Fruit fly (Drosophila melanogaster) whole organism, prepupa: ENCODE results near the gene twit.

Source experiments
- CG10631 ChIP-seq: fragments of 200-800 bp; sonication (Bioruptor generic); optimal IDR thresholded peaks from 2 replicates; lab custom pipeline; 2016; ENCODE audit warnings: missing biosample characterization, missing genetic modification characterization
- CG10669 ChIP-seq: fragments of 200-800 bp; sonication (Bioruptor generic); optimal IDR thresholded peaks from 3 replicates; lab custom pipeline; 2018; ENCODE audit warnings: missing biosample characterization, mild to moderate bottlenecking, missing genetic modification characterization, moderate library complexity
- CG11294 ChIP-seq: fragments of 200-800 bp; sonication (Bioruptor generic); IDR thresholded peaks from 2 replicates; pipeline ENCODE4 v1.3.6; 2022; ENCODE audit warnings: missing biosample characterization, missing genetic modification characterization
- CG11762 ChIP-seq: fragments of 200-800 bp; sonication (Bioruptor generic); optimal IDR thresholded peaks from 3 replicates; lab custom pipeline; 2016; ENCODE audit warnings: missing biosample characterization, missing genetic modification characterization; ENCODE audit not compliant: insufficient read depth
- CG11902 ChIP-seq: fragments of 200-800 bp; sonication (Bioruptor generic); optimal IDR thresholded peaks from 3 replicates; lab custom pipeline; 2016; ENCODE audit warnings: missing biosample characterization, missing genetic modification characterization
- CG15336 ChIP-seq: fragments of 200-800 bp; sonication (Bioruptor generic); IDR thresholded peaks from 2 replicates; pipeline ENCODE4 v1.3.6; 2022; ENCODE audit warnings: missing biosample characterization, missing genetic modification characterization
- CG16779 ChIP-seq: fragments of 200-800 bp; sonication (Bioruptor generic); optimal IDR thresholded peaks from 3 replicates; lab custom pipeline; 2017; ENCODE audit warnings: missing biosample characterization, mild to moderate bottlenecking, missing genetic modification characterization
- CG3032 ChIP-seq: fragments of 200-800 bp; optimal IDR thresholded peaks from 2 replicates; lab custom pipeline; 2019; ENCODE audit warnings: missing biosample characterization, mild to moderate bottlenecking, missing genetic modification characterization, moderate library complexity
- CG32006 ChIP-seq: fragments of 200-800 bp; sonication (Bioruptor generic); optimal IDR thresholded peaks from 3 replicates; lab custom pipeline; 2017; ENCODE audit warnings: missing biosample characterization, mild to moderate bottlenecking, missing genetic modification characterization
- CG34406 ChIP-seq: fragments of 200-800 bp; sonication (Bioruptor generic); optimal IDR thresholded peaks from 3 replicates; lab custom pipeline; 2016; ENCODE audit warnings: missing biosample characterization, missing genetic modification characterization
- CG3919 ChIP-seq: fragments of 200-800 bp; sonication (Bioruptor generic); optimal IDR thresholded peaks from 3 replicates; lab custom pipeline; 2016; ENCODE audit warnings: missing biosample characterization, missing genetic modification characterization
- CG4318 ChIP-seq: fragments of 200-800 bp; sonication (Bioruptor generic); optimal IDR thresholded peaks from 3 replicates; lab custom pipeline; 2017; ENCODE audit warnings: missing biosample characterization, mild to moderate bottlenecking, missing genetic modification characterization
- CG6163 ChIP-seq: fragments of 200-800 bp; sonication (Bioruptor generic); IDR thresholded peaks from 3 replicates; pipeline ENCODE4 v1.3.6; 2022; ENCODE audit warnings: missing biosample characterization, missing genetic modification characterization
- CG6276 ChIP-seq: fragments of 200-800 bp; sonication (Bioruptor generic); optimal IDR thresholded peaks from 2 replicates; lab custom pipeline; 2017; ENCODE audit warnings: missing biosample characterization, mild to moderate bottlenecking, missing genetic modification characterization
- CG6792 ChIP-seq: fragments of 200-800 bp; sonication (Bioruptor generic); optimal IDR thresholded peaks from 3 replicates; lab custom pipeline; 2016; ENCODE audit warnings: missing biosample characterization, missing genetic modification characterization
- CG6808 ChIP-seq: fragments of 200-800 bp; sonication (Bioruptor generic); optimal IDR thresholded peaks from 3 replicates; lab custom pipeline; 2017; ENCODE audit warnings: missing biosample characterization, missing genetic modification characterization, mild to moderate bottlenecking, moderate library complexity, missing genetic modification reagents
- CG6854 ChIP-seq: fragments of 200-800 bp; sonication (Bioruptor generic); optimal IDR thresholded peaks from 2 replicates; lab custom pipeline; 2017; ENCODE audit warnings: missing biosample characterization, mild to moderate bottlenecking, missing genetic modification characterization
- CG7368 ChIP-seq: fragments of 200-800 bp; sonication (Bioruptor generic); optimal IDR thresholded peaks from 3 replicates; lab custom pipeline; 2016; ENCODE audit warnings: missing biosample characterization, missing genetic modification characterization
- CG8119 ChIP-seq: fragments of 200-800 bp; sonication (Bioruptor generic); IDR thresholded peaks from 3 replicates; pipeline ENCODE4 v1.3.6; 2022; ENCODE audit warnings: missing biosample characterization, missing genetic modification characterization
- CG8632 ChIP-seq: fragments of 200-800 bp; sonication (Bioruptor generic); optimal IDR thresholded peaks from 3 replicates; lab custom pipeline; 2016; ENCODE audit warnings: missing biosample characterization, missing genetic modification characterization
- Eip75B ChIP-seq: fragments of 200-800 bp; sonication (Bioruptor generic); optimal IDR thresholded peaks from 3 replicates; lab custom pipeline; 2016; ENCODE audit warnings: missing biosample characterization, missing genetic modification characterization
- Eip78C ChIP-seq: fragments of 200-800 bp; sonication (Bioruptor generic); peaks from one replicate; lab custom pipeline; 2016; ENCODE audit warnings: missing biosample characterization, missing genetic modification characterization
- Eip93F ChIP-seq: fragments of 200-800 bp; sonication (Bioruptor generic); optimal IDR thresholded peaks from 2 replicates; lab custom pipeline; 2016; ENCODE audit warnings: missing biosample characterization, mild to moderate bottlenecking, missing genetic modification characterization
- Ets21C ChIP-seq: fragments of 200-800 bp; sonication (Bioruptor generic); optimal IDR thresholded peaks from 3 replicates; lab custom pipeline; 2016; ENCODE audit warnings: missing biosample characterization, missing genetic modification characterization
- Hr38 ChIP-seq: sonication (Bioruptor generic); optimal IDR thresholded peaks from 2 replicates; lab custom pipeline; 2016; ENCODE audit warnings: missing biosample characterization, missing genetic modification characterization
- Hr39 ChIP-seq: fragments of 200-800 bp; sonication (Bioruptor generic); optimal IDR thresholded peaks from 2 replicates; lab custom pipeline; 2016; ENCODE audit warnings: missing biosample characterization, missing genetic modification characterization
- Hr4 ChIP-seq: fragments of 200-800 bp; sonication (Bioruptor generic); optimal IDR thresholded peaks from 3 replicates; lab custom pipeline; 2016; ENCODE audit warnings: missing biosample characterization, missing genetic modification characterization
- Lpt ChIP-seq: fragments of 200-800 bp; sonication (Bioruptor generic); optimal IDR thresholded peaks from 3 replicates; lab custom pipeline; 2016; ENCODE audit warnings: missing biosample characterization, missing genetic modification characterization
- Smox ChIP-seq: fragments of 200-800 bp; sonication (Bioruptor generic); optimal IDR thresholded peaks from 3 replicates; lab custom pipeline; 2016; ENCODE audit warnings: missing biosample characterization, missing genetic modification characterization
- Sox102F ChIP-seq: fragments of 200-800 bp; sonication (Bioruptor generic); optimal IDR thresholded peaks from 2 replicates; lab custom pipeline; 2016; ENCODE audit warnings: missing biosample characterization, mild to moderate bottlenecking, missing genetic modification characterization
- Sox14 ChIP-seq: fragments of 200-800 bp; sonication (Bioruptor generic); optimal IDR thresholded peaks from 3 replicates; lab custom pipeline; 2016; ENCODE audit warnings: missing biosample characterization, missing genetic modification characterization
- Sox15 ChIP-seq: fragments of 200-800 bp; sonication (Bioruptor generic); optimal IDR thresholded peaks from 3 replicates; lab custom pipeline; 2016; ENCODE audit warnings: missing biosample characterization, missing genetic modification characterization
- acj6 ChIP-seq: fragments of 200-800 bp; sonication (Bioruptor generic); optimal IDR thresholded peaks from 3 replicates; lab custom pipeline; 2016; ENCODE audit warnings: missing biosample characterization, missing genetic modification characterization
- cyc ChIP-seq: fragments of 200-800 bp; sonication (Bioruptor generic); optimal IDR thresholded peaks from 3 replicates; lab custom pipeline; 2016; ENCODE audit warnings: missing biosample characterization, missing genetic modification characterization
- eg ChIP-seq: fragments of 200-800 bp; sonication (Bioruptor generic); IDR thresholded peaks from 3 replicates; pipeline ENCODE4 v1.3.6; 2022; ENCODE audit warnings: missing biosample characterization, missing genetic modification characterization
- fd59A ChIP-seq: fragments of 200-800 bp; sonication (Bioruptor generic); optimal IDR thresholded peaks from 2 replicates; lab custom pipeline; 2017; ENCODE audit warnings: missing biosample characterization, mild to moderate bottlenecking, missing genetic modification characterization, missing genetic modification reagents
- fd85E ChIP-seq: fragments of 200-800 bp; sonication (Bioruptor generic); optimal IDR thresholded peaks from 3 replicates; lab custom pipeline; 2016; ENCODE audit warnings: missing biosample characterization, missing genetic modification characterization
- fkh ChIP-seq: fragments of 200-800 bp; sonication (Bioruptor generic); optimal IDR thresholded peaks from 3 replicates; lab custom pipeline; 2017; ENCODE audit warnings: missing biosample characterization, mild to moderate bottlenecking, missing genetic modification characterization, moderate library complexity
- lz ChIP-seq: fragments of 200-800 bp; sonication (Bioruptor generic); optimal IDR thresholded peaks from 3 replicates; lab custom pipeline; 2016; ENCODE audit warnings: missing biosample characterization, missing genetic modification characterization
- net ChIP-seq: fragments of 200-800 bp; sonication (Bioruptor generic); optimal IDR thresholded peaks from 3 replicates; lab custom pipeline; 2016; ENCODE audit warnings: missing biosample characterization, missing genetic modification characterization
- salr ChIP-seq, 2 experiments: fragments of 200-800 bp; sonication (Bioruptor generic); optimal IDR thresholded peaks; 3 replicates each; lab custom pipeline; 2016 to 2018; ENCODE audit warnings: missing biosample characterization in 2 of 2, missing genetic modification characterization in 2 of 2, mild to moderate bottlenecking in 1 of 2
- spab ChIP-seq: fragments of 200-800 bp; sonication (Bioruptor generic); optimal IDR thresholded peaks from 2 replicates; lab custom pipeline; 2017; ENCODE audit warnings: missing biosample characterization, mild to moderate bottlenecking, missing genetic modification characterization, missing genetic modification reagents
- ss ChIP-seq, 2 experiments: fragments of 200-800 bp; sonication (Bioruptor generic); optimal IDR thresholded peaks; 2 replicates in 1 of 2; 3 replicates in 1 of 2; lab custom pipeline; 2017 to 2018; ENCODE audit warnings: mild to moderate bottlenecking in 2 of 2, missing biosample characterization in 2 of 2, missing genetic modification characterization in 2 of 2, moderate library complexity in 1 of 2
- svp ChIP-seq: fragments of 200-800 bp; sonication (Bioruptor generic); peaks from one replicate; lab custom pipeline; 2016; ENCODE audit warnings: missing biosample characterization, missing genetic modification characterization
- vri ChIP-seq: fragments of 200-800 bp; sonication (Bioruptor generic); optimal IDR thresholded peaks from 3 replicates; lab custom pipeline; 2016; ENCODE audit warnings: missing biosample characterization, mild to moderate bottlenecking, missing genetic modification characterization

twit gene

DNA sequence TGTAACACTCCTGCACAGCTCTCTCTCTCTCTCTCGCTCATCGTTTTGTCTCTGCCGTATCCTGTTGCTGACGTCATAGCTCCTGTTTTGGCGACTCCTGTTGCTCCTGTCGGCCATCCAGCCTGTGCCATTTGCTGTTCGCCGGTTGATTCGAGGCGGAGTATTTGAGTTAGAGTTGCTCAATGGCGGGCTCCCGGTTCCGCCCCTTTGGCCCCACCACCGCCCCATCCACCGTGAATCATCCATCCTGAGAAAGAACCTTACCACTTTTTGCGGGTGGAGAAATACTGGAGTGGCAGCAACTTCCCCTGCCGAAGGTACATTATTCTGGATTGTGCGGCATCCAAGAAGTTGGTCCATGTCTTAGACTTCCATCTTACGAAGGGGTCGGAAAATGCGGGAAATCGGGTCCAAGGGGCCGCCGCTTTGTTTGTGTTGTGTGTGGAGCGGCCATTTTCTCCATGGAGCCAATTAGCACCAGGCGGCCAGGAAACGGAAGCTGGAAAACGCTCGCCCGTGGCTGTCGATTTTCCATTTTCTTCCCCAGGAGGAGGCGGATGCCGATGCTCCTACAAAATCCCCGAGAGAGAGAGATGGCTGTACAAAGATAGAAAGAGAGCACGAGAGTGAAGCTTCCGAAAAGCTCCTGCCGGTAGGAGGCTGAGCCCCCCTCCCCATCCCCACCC lies 43.7 kb upstream of the twit start:
- no peak for TF ChIP-seq CG11762
- no peak for TF ChIP-seq fkh (GFP tag; lab: Kevin White, UChicago)
- TF ChIP-seq CG10669: no peak
- no peak for TF ChIP-seq CG4318 (GFP tag; lab: Kevin White, UChicago)
- no peak for TF ChIP-seq Sox15 (GFP tag; lab: Kevin White, UChicago)
- no peak for TF ChIP-seq Hr38 (GFP tag; lab: Kevin White, UChicago)

dm6 chr2L:20809229-20809628 lies 43.1 kb upstream of the twit start:
- TF ChIP-seq CG6276 (GFP tag; lab: Kevin White, UChicago) (peak; percentile 6), CG11294 (peak; percentile 60; the same call in 1 of the 2 replicates), Eip75B (GFP tag; lab: Kevin White, UChicago) (no peak), Eip78C (no peak), CG10669 (peak; percentile 31), CG10631 (GFP tag; lab: Kevin White, UChicago) (no peak), Lpt (no peak), CG16779 (tag; lab: Kevin White, UChicago) (no peak), CG7368 (GFP tag; lab: Kevin White, UChicago) (no peak), CG3032 (peak; percentile 10), eg (GFP tag; lab: Robert Waterston, UW) (peak; percentile 54; the same call in 1 of the 3 replicates), Sox15 (GFP tag; lab: Kevin White, UChicago) (no peak), lz (GFP tag; lab: Kevin White, UChicago) (no peak)

dm6 chr2L:20811039-20811652 lies 41.2 kb upstream of the twit start:
- TF ChIP-seq acj6 (GFP tag; lab: Kevin White, UChicago) (peak; percentile 66), CG10631 (GFP tag; lab: Kevin White, UChicago) (peak; percentile 66), Smox (GFP tag; lab: Kevin White, UChicago) (no peak), CG6276 (GFP tag; lab: Kevin White, UChicago) (peak; percentile 85), CG3032 (peak; percentile 55), fd59A (GFP tag; lab: Kevin White, UChicago) (peak; percentile 52), CG34406 (GFP tag; lab: Kevin White, UChicago) (peak; percentile 52), Ets21C (GFP tag; lab: Kevin White, UChicago) (no peak), Eip75B (GFP tag; lab: Kevin White, UChicago) (peak; percentile 74), CG11294 (peak; percentile 73), Sox15 (GFP tag; lab: Kevin White, UChicago) (peak; percentile 13), Sox14 (GFP tag; lab: Kevin White, UChicago) (peak; percentile 68), CG15336 (peak; percentile 92), fkh (GFP tag; lab: Kevin White, UChicago) (no peak), CG16779 (tag; lab: Kevin White, UChicago) (peak; percentile 58), CG32006 (GFP tag; lab: Kevin White, UChicago) (peak; percentile 89), vri (GFP tag; lab: Kevin White, UChicago) (no peak), CG6163 (GFP tag; lab: Robert Waterston, UW) (peak; percentile 82), net (peak; percentile 78), CG3919 (GFP tag; lab: Kevin White, UChicago) (peak; percentile 73), cyc (GFP tag; lab: Kevin White, UChicago) (no peak), CG11902 (GFP tag; lab: Kevin White, UChicago) (no peak), lz (GFP tag; lab: Kevin White, UChicago) (no peak), ss (GFP tag; optimal IDR thresholded peaks at IDR 0.05; lab: Kevin White, UChicago) (peak; percentile 9 to 55), Lpt (peak; percentile 82), Hr4 (GFP tag; lab: Kevin White, UChicago) (peak; percentile 86), salr (GFP tag; optimal IDR thresholded peaks at IDR 0.05; lab: Kevin White, UChicago) (peak; percentile 27 to 74), Hr39 (GFP tag; lab: Kevin White, UChicago) (no peak), CG6792 (GFP tag; lab: Kevin White, UChicago) (peak; percentile 61), Sox102F (GFP tag; lab: Kevin White, UChicago) (no peak), svp (GFP tag; lab: Kevin White, UChicago) (peak; percentile 36), Eip93F (no peak), CG6854 (GFP tag; lab: Kevin White, UChicago) (no peak), CG6808 (peak; percentile 40), fd85E (GFP tag; lab: Kevin White, UChicago) (no peak), CG8119 (GFP tag; lab: Robert Waterston, UW) (peak; percentile 88), spab (GFP tag; lab: Kevin White, UChicago) (peak; percentile 43), CG8632 (peak; percentile 58), CG7368 (GFP tag; lab: Kevin White, UChicago) (peak; percentile 53)
